Fruit fly (Drosophila melanogaster) whole organism, embryonic: ENCODE results near the gene RpL8.
A peak's percentile ranks its signal among the peaks of the same experiment; 100 is the strongest.

Experiments
- Abd-B ChIP-seq: fragments of 200-800 bp; sonication (Bioruptor generic); optimal IDR thresholded peaks from 2 replicates; lab custom pipeline; 2018; ENCODE audit warnings: missing biosample characterization, mild to moderate bottlenecking, missing genetic modification characterization, moderate library complexity
- Asciz ChIP-seq: fragments of 200-800 bp; sonication (Bioruptor generic); optimal IDR thresholded peaks from 2 replicates; lab custom pipeline; 2017; ENCODE audit warnings: missing biosample characterization, mild to moderate bottlenecking, missing genetic modification characterization, missing genetic modification reagents
- B-H1 ChIP-seq: fragments of 200-800 bp; sonication (Bioruptor generic); IDR thresholded peaks from 3 replicates; pipeline ENCODE4 v1.3.6; 2022; ENCODE audit warnings: missing biosample characterization, missing genetic modification characterization
- CG10654 ChIP-seq: fragments of 200-800 bp; sonication (Bioruptor generic); optimal IDR thresholded peaks from 2 replicates; lab custom pipeline; 2016; ENCODE audit warnings: missing biosample characterization, missing genetic modification characterization
- CG11093 ChIP-seq: fragments of 200-800 bp; sonication (Bioruptor generic); IDR thresholded peaks from 3 replicates; pipeline ENCODE4 v1.3.6; 2022; ENCODE audit warnings: missing biosample characterization, missing genetic modification characterization
- CG11398 ChIP-seq: fragments of 200-800 bp; sonication (Bioruptor generic); optimal IDR thresholded peaks from 2 replicates; lab custom pipeline; 2016; ENCODE audit warnings: missing biosample characterization, missing genetic modification characterization
- CG13775 ChIP-seq: fragments of 200-800 bp; sonication (Bioruptor generic); optimal IDR thresholded peaks from 3 replicates; lab custom pipeline; 2017; ENCODE audit warnings: missing biosample characterization, mild to moderate bottlenecking, missing genetic modification characterization
- CG2202 ChIP-seq: fragments of 200-800 bp; sonication (Bioruptor generic); optimal IDR thresholded peaks from 2 replicates; lab custom pipeline; 2018; ENCODE audit warnings: missing biosample characterization, mild to moderate bottlenecking, missing genetic modification characterization
- CG30431 ChIP-seq: fragments of 200-800 bp; sonication (Bioruptor generic); optimal IDR thresholded peaks from 2 replicates; lab custom pipeline; 2017; ENCODE audit warnings: missing biosample characterization, missing genetic modification characterization
- CG3838 ChIP-seq: fragments of 200-800 bp; sonication (Bioruptor generic); optimal IDR thresholded peaks from 3 replicates; lab custom pipeline; 2016; ENCODE audit warnings: missing biosample characterization, missing genetic modification characterization
- CG4730 ChIP-seq: fragments of 200-800 bp; sonication (Bioruptor generic); IDR thresholded peaks from 2 replicates; pipeline ENCODE4 v1.3.6; 2022; ENCODE audit warnings: missing biosample characterization, missing genetic modification characterization
- CG5245 ChIP-seq: fragments of 200-800 bp; sonication (Bioruptor generic); optimal IDR thresholded peaks from 3 replicates; lab custom pipeline; 2016; ENCODE audit warnings: missing biosample characterization, missing genetic modification characterization
- CG6654 ChIP-seq: fragments of 200-800 bp; sonication (Bioruptor generic); optimal IDR thresholded peaks from 2 replicates; lab custom pipeline; 2017; ENCODE audit warnings: missing biosample characterization, mild to moderate bottlenecking, missing genetic modification characterization
- CG6689 ChIP-seq: fragments of 200-800 bp; sonication (Bioruptor generic); IDR thresholded peaks from 2 replicates; pipeline ENCODE4 v1.3.6; 2022; ENCODE audit warnings: missing biosample characterization, missing genetic modification characterization
- CG7271 ChIP-seq: fragments of 200-800 bp; sonication (Bioruptor generic); optimal IDR thresholded peaks from 2 replicates; lab custom pipeline; 2018; ENCODE audit warnings: missing biosample characterization, mild to moderate bottlenecking, missing genetic modification characterization, moderate library complexity
- CG7786 ChIP-seq: fragments of 200-800 bp; sonication (Bioruptor generic); optimal IDR thresholded peaks from 2 replicates; lab custom pipeline; 2016; ENCODE audit warnings: missing biosample characterization, missing genetic modification characterization
- CG8765 ChIP-seq: fragments of 200-800 bp; sonication (Bioruptor generic); IDR thresholded peaks from 2 replicates; pipeline ENCODE4 v1.3.6; 2022; ENCODE audit warnings: missing biosample characterization, missing genetic modification characterization
- CG9437 ChIP-seq: fragments of 200-800 bp; sonication (Bioruptor generic); optimal IDR thresholded peaks from 2 replicates; lab custom pipeline; 2018; ENCODE audit warnings: missing biosample characterization, mild to moderate bottlenecking, missing genetic modification characterization
- CoRest ChIP-seq: fragments of 200-800 bp; sonication (Bioruptor generic); optimal IDR thresholded peaks from 3 replicates; lab custom pipeline; 2018; ENCODE audit warnings: missing biosample characterization, mild to moderate bottlenecking, missing genetic modification characterization, moderate library complexity
- Dp ChIP-seq: fragments of 200-800 bp; sonication (Bioruptor generic); optimal IDR thresholded peaks from 2 replicates; lab custom pipeline; 2018; ENCODE audit warnings: missing biosample characterization, mild to moderate bottlenecking, missing genetic modification characterization, moderate library complexity
- Ets97D ChIP-seq: fragments of 200-800 bp; sonication (Bioruptor generic); optimal IDR thresholded peaks from 3 replicates; lab custom pipeline; 2016; ENCODE audit warnings: missing biosample characterization, missing genetic modification characterization
- Gsc ChIP-seq: fragments of 200-800 bp; sonication (Bioruptor generic); IDR thresholded peaks from 2 replicates; pipeline ENCODE4 v1.3.6; 2022; ENCODE audit warnings: missing biosample characterization, missing genetic modification characterization
- Lim3 ChIP-seq: fragments of 200-800 bp; sonication (Bioruptor generic); IDR thresholded peaks from 2 replicates; pipeline ENCODE4 v1.3.6; 2022; ENCODE audit warnings: missing biosample characterization, missing genetic modification characterization
- NFAT ChIP-seq: fragments of 200-800 bp; sonication (Bioruptor generic); IDR thresholded peaks from 2 replicates; pipeline ENCODE4 v1.3.6; 2022; ENCODE audit warnings: missing biosample characterization, missing genetic modification characterization
- Oaz ChIP-seq: fragments of 200-800 bp; sonication (Bioruptor generic); IDR thresholded peaks from 2 replicates; pipeline ENCODE4 v1.3.6; 2022; ENCODE audit warnings: missing biosample characterization, missing genetic modification characterization
- Taf1 ChIP-seq: fragments of 200-800 bp; sonication (Bioruptor generic); IDR thresholded peaks from 2 replicates; pipeline ENCODE4 v1.3.6; 2022; ENCODE audit warnings: missing biosample characterization, missing genetic modification characterization
- YL-1 ChIP-seq: fragments of 200-800 bp; sonication (Bioruptor generic); optimal IDR thresholded peaks from 3 replicates; lab custom pipeline; 2017; ENCODE audit warnings: missing biosample characterization, mild to moderate bottlenecking, missing genetic modification characterization
- amos ChIP-seq: fragments of 200-800 bp; sonication (Bioruptor generic); IDR thresholded peaks from 2 replicates; pipeline ENCODE4 v1.3.6; 2022; ENCODE audit warnings: missing biosample characterization, missing genetic modification characterization; ENCODE audit not compliant: partially characterized antibody
- chinmo ChIP-seq: fragments of 200-800 bp; sonication (Bioruptor generic); IDR thresholded peaks from 4 replicates; pipeline ENCODE4 v1.3.6; 2022; ENCODE audit warnings: missing biosample characterization, missing genetic modification characterization; ENCODE audit not compliant: partially characterized antibody
- da ChIP-seq: fragments of 200-800 bp; sonication (Bioruptor generic); optimal IDR thresholded peaks from 2 replicates; lab custom pipeline; 2016; ENCODE audit warnings: missing biosample characterization, missing genetic modification characterization
- dmrt99B ChIP-seq: fragments of 200-800 bp; sonication (Bioruptor generic); optimal IDR thresholded peaks from 2 replicates; lab custom pipeline; 2018; ENCODE audit warnings: missing biosample characterization, mild to moderate bottlenecking, missing genetic modification characterization, moderate library complexity
- eve ChIP-seq, 2 experiments: fragments of >200 bp; optimal IDR thresholded peaks; 2 replicates each; lab custom pipeline; 2017; ENCODE audit warnings: missing biosample characterization in 2 of 2, missing genetic modification characterization in 2 of 2
- gfzf ChIP-seq: fragments of 200-800 bp; sonication (Bioruptor generic); optimal IDR thresholded peaks from 2 replicates; lab custom pipeline; 2016; ENCODE audit warnings: missing biosample characterization, mild to moderate bottlenecking, missing genetic modification characterization, moderate library complexity
- grau ChIP-seq: fragments of 200-800 bp; optimal IDR thresholded peaks from 3 replicates; lab custom pipeline; 2019; ENCODE audit warnings: missing biosample characterization, mild to moderate bottlenecking, missing genetic modification characterization, moderate library complexity
- grn ChIP-seq: fragments of 200-800 bp; sonication (Bioruptor generic); optimal IDR thresholded peaks from 3 replicates; lab custom pipeline; 2017; ENCODE audit warnings: missing biosample characterization, missing genetic modification characterization
- inv ChIP-seq: fragments of 200-800 bp; sonication (Bioruptor generic); IDR thresholded peaks from 2 replicates; pipeline ENCODE4 v1.3.6; 2022; ENCODE audit warnings: missing biosample characterization, missing genetic modification characterization; ENCODE audit not compliant: partially characterized antibody
- jigr1 ChIP-seq: fragments of 200-800 bp; sonication (Bioruptor generic); IDR thresholded peaks from 3 replicates; pipeline ENCODE4 v1.3.6; 2022; ENCODE audit warnings: missing biosample characterization, missing genetic modification characterization
- kay ChIP-seq: fragments of 200-800 bp; sonication (Bioruptor generic); optimal IDR thresholded peaks from 2 replicates; lab custom pipeline; 2016; ENCODE audit warnings: missing biosample characterization, missing genetic modification characterization
- mirr ChIP-seq: fragments of 200-800 bp; sonication (Bioruptor generic); optimal IDR thresholded peaks from 3 replicates; lab custom pipeline; 2018; ENCODE audit warnings: missing biosample characterization, mild to moderate bottlenecking, missing genetic modification characterization
- pros ChIP-seq: fragments of 200-800 bp; sonication (Bioruptor generic); optimal IDR thresholded peaks from 3 replicates; lab custom pipeline; 2019; ENCODE audit warnings: missing biosample characterization, mild to moderate bottlenecking, missing genetic modification characterization, moderate library complexity
- ranshi ChIP-seq: fragments of 200-800 bp; sonication (Bioruptor generic); IDR thresholded peaks from 2 replicates; pipeline ENCODE4 v1.3.6; 2022; ENCODE audit warnings: missing biosample characterization, missing genetic modification characterization
- run ChIP-seq: fragments of 200-800 bp; sonication (Bioruptor generic); optimal IDR thresholded peaks from 3 replicates; lab custom pipeline; 2018; ENCODE audit warnings: missing biosample characterization, mild to moderate bottlenecking, missing genetic modification characterization
- salm ChIP-seq: fragments of 200-800 bp; sonication (Bioruptor generic); optimal IDR thresholded peaks from 2 replicates; lab custom pipeline; 2018; ENCODE audit warnings: missing biosample characterization, mild to moderate bottlenecking, missing genetic modification characterization
- sc ChIP-seq, 3 experiments: fragments of >200 bp in 2 of 3; fragments of 200-800 bp in 1 of 3; sonication (Bioruptor generic) in 1 of 3; optimal IDR thresholded peaks; 2 replicates in 2 of 3; 3 replicates in 1 of 3; lab custom pipeline; 2017; ENCODE audit warnings: mild to moderate bottlenecking in 1 of 3, missing biosample characterization in 1 of 3, missing genetic modification characterization in 1 of 3, missing genetic modification reagents in 1 of 3
- sima ChIP-seq: fragments of 200-800 bp; sonication (Bioruptor generic); optimal IDR thresholded peaks from 2 replicates; lab custom pipeline; 2016; ENCODE audit warnings: missing biosample characterization, missing genetic modification characterization
- slbo ChIP-seq: fragments of 200-800 bp; sonication (Bioruptor generic); IDR thresholded peaks from 2 replicates; pipeline ENCODE4 v1.3.6; 2022; ENCODE audit warnings: missing biosample characterization, missing genetic modification characterization
- sqz ChIP-seq: fragments of 200-800 bp; sonication (Bioruptor generic); optimal IDR thresholded peaks from 3 replicates; lab custom pipeline; 2018; ENCODE audit warnings: missing biosample characterization, mild to moderate bottlenecking, missing genetic modification characterization
- stc ChIP-seq: fragments of 200-800 bp; sonication (Bioruptor generic); IDR thresholded peaks from 2 replicates; pipeline ENCODE4 v1.3.6; 2022; ENCODE audit warnings: missing biosample characterization, missing genetic modification characterization
- tap ChIP-seq: fragments of 200-800 bp; optimal IDR thresholded peaks from 3 replicates; lab custom pipeline; 2019; ENCODE audit warnings: missing biosample characterization, mild to moderate bottlenecking, missing genetic modification characterization, moderate library complexity
- zen2 ChIP-seq: fragments of 200-800 bp; sonication (Bioruptor generic); IDR thresholded peaks from 3 replicates; pipeline ENCODE4 v1.3.6; 2022; ENCODE audit warnings: missing biosample characterization, missing genetic modification characterization; ENCODE audit not compliant: partially characterized antibody
- zf30C ChIP-seq: fragments of 200-800 bp; sonication (Bioruptor generic); optimal IDR thresholded peaks from 3 replicates; lab custom pipeline; 2018; ENCODE audit warnings: missing biosample characterization, mild to moderate bottlenecking, missing genetic modification characterization

Gene RpL8

DNA sequence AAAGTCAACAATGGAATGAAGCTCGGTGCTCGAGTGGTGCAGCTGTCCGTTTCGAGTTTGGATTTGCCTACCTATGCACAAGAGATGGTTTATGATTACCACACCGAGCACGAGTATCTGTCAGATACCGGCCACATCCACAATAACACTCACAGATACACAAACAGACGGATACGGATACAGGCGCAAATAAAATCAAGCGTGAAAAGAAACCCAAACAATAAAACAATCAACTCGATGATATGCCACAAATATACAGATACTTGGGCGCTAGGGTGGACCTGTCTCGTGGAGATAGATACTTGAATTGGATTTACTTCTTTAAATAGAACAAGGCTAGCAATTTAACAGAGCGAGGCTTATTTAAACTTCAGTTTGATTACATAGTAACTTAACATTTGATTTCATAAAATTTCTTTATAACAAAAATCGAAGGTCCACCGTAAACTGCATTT, 17.0 kb upstream of the RpL8 start (continued):
- TF ChIP-seq tap (tag; lab: Kevin White, UChicago) (peak; percentile 58), da (no peak), Asciz (GFP tag; lab: Kevin White, UChicago) (peak; percentile 55), CG9437 (no peak), Taf1 (GFP tag; lab: Robert Waterston, UW) (no peak), grau (tag; lab: Kevin White, UChicago) (peak; percentile 56), mirr (peak; percentile 52), Dp (GFP tag; lab: Kevin White, UChicago) (no peak), kay (GFP tag; lab: Kevin White, UChicago) (no peak), zf30C (GFP tag; lab: Kevin White, UChicago) (no peak), CG7271 (tag; lab: Kevin White, UChicago) (no peak), dmrt99B (tag; lab: Kevin White, UChicago) (peak; percentile 69), CG2202 (no peak), CG11093 (GFP tag; lab: Robert Waterston, UW) (no peak), CG6654 (GFP tag; lab: Kevin White, UChicago) (no peak), Gsc (no peak), CG4730 (GFP tag; lab: Robert Waterston, UW) (no peak), sqz (GFP tag; lab: Kevin White, UChicago) (no peak), slbo (GFP tag; lab: Robert Waterston, UW) (no peak), CG11398 (GFP tag; lab: Kevin White, UChicago) (no peak), pros (GFP tag; lab: Kevin White, UChicago) (no peak), NFAT (GFP tag; lab: Robert Waterston, UW) (no peak), YL-1 (no peak), Ets97D (GFP tag; lab: Kevin White, UChicago) (no peak), CG6689 (GFP tag; lab: Robert Waterston, UW) (no peak), amos (GFP tag; lab: Robert Waterston, UW) (no peak), Lim3 (no peak), sima (GFP tag; lab: Kevin White, UChicago) (no peak), CG5245 (GFP tag; lab: Kevin White, UChicago) (no peak), gfzf (GFP tag; lab: Kevin White, UChicago) (no peak), stc (GFP tag; lab: Robert Waterston, UW) (peak; percentile 49), Oaz (GFP tag; lab: Robert Waterston, UW) (no peak; the same call in 1 of the 2 replicates), run (tag; lab: Kevin White, UChicago) (peak; percentile 56), B-H1 (peak; percentile 42; the same call in 2 of the 3 replicates), sc (optimal IDR thresholded peaks at IDR 0.05; lab: Kevin White, UChicago) (no peak), sc (GFP tag; optimal IDR thresholded peaks at IDR 0.05; lab: Kevin White, UChicago) (no peak), CG8765 (no peak), inv (GFP tag; lab: Robert Waterston, UW) (no peak), Abd-B (no peak), eve (GFP tag; optimal IDR thresholded peaks at IDR 0.05; lab: Kevin White, UChicago) (peak in 1 of 2 experiments; percentile 13), CoRest (tag; lab: Kevin White, UChicago) (peak; percentile 31), CG30431 (GFP tag; lab: Kevin White, UChicago) (no peak), chinmo (GFP tag; lab: Robert Waterston, UW) (peak; percentile 65; the same call in 1 of the 4 replicates), salm (peak; percentile 54), jigr1 (no peak), grn (peak; percentile 29), zen2 (GFP tag; lab: Robert Waterston, UW) (no peak), CG7786 (GFP tag; lab: Kevin White, UChicago) (no peak), CG13775 (no peak), CG3838 (no peak), ranshi (GFP tag; lab: Robert Waterston, UW) (no peak), CG10654 (GFP tag; lab: Kevin White, UChicago) (peak; percentile 9)
